ENCODE assay signal across 1 worm cellular context in the genomic region with DNA sequence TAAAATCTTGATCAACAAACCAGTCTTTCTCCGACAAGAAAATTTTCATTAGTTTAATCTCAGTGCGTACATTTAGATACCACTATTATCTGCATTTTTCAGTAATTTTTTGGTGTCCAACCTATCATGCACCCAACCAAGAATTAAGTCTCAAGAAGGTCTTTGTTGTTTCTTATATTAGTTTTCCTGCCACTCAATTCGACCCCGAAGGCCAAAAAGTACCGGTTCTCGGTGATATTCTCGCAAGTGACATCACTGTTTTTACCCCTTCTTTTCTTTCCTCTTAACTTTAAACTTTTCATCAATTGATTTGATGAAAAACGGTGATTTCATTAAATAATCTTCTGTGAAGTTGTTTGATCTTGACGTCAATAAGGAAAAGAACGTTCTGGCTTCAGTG.
TF ChIP-seq lines count a peak whose summit lies in the region.

A gene (plus strand): TSS at position 400 of the 400 bp plus-strand sequence.

TF ChIP-seq in whole organism, L1 larva, 84 proteins besides CTCF, POLR2A, EP300 and RAD21 (continued from another document):
- no peak for TF ChIP-seq hlh-4 (tag; optimal IDR thresholded peaks at IDR 0.05; lab: Kevin White, UChicago)
